Fruit fly (Drosophila melanogaster) whole organism, embryonic: ENCODE data around the gene Fer3.

Experiments used
- Ada2b ChIP-seq: fragments of 200-800 bp; sonication (Bioruptor generic); IDR thresholded peaks from 2 replicates; pipeline ENCODE4 v1.3.6; 2022; ENCODE audit warnings: missing biosample characterization, missing genetic modification characterization
- Asciz ChIP-seq: fragments of 200-800 bp; sonication (Bioruptor generic); optimal IDR thresholded peaks from 2 replicates; lab custom pipeline; 2017; ENCODE audit warnings: missing biosample characterization, mild to moderate bottlenecking, missing genetic modification characterization, missing genetic modification reagents
- CG10209 ChIP-seq: fragments of 200-800 bp; sonication (Bioruptor generic); optimal IDR thresholded peaks from 3 replicates; lab custom pipeline; 2017; ENCODE audit warnings: missing biosample characterization, mild to moderate bottlenecking, missing genetic modification characterization, missing genetic modification reagents
- CG10274 ChIP-seq: fragments of 200-800 bp; sonication (Bioruptor generic); optimal IDR thresholded peaks from 3 replicates; lab custom pipeline; 2017; ENCODE audit warnings: missing biosample characterization, mild to moderate bottlenecking, missing genetic modification characterization
- CG10431 ChIP-seq: fragments of 200-800 bp; sonication (Bioruptor generic); optimal IDR thresholded peaks from 3 replicates; lab custom pipeline; 2018; ENCODE audit warnings: missing biosample characterization, mild to moderate bottlenecking, missing genetic modification characterization
- CG10959 ChIP-seq: fragments of 200-800 bp; sonication (Bioruptor generic); IDR thresholded peaks from 2 replicates; pipeline ENCODE4 v1.3.6; 2022; ENCODE audit warnings: missing biosample characterization, missing genetic modification characterization
- CG11247 ChIP-seq: fragments of 200-800 bp; sonication (Bioruptor generic); IDR thresholded peaks from 2 replicates; pipeline ENCODE4 v1.3.6; 2022; ENCODE audit warnings: missing biosample characterization, missing genetic modification characterization
- CG11695 ChIP-seq: fragments of 200-800 bp; sonication (Bioruptor generic); IDR thresholded peaks from 3 replicates; pipeline ENCODE4 v1.3.6; 2022; ENCODE audit warnings: missing biosample characterization, missing genetic modification characterization
- CG12155 ChIP-seq: fragments of 200-800 bp; sonication (Bioruptor generic); optimal IDR thresholded peaks from 3 replicates; lab custom pipeline; 2016; ENCODE audit warnings: missing biosample characterization, missing genetic modification characterization
- CG12391 ChIP-seq: fragments of 200-800 bp; sonication (Bioruptor generic); optimal IDR thresholded peaks from 3 replicates; lab custom pipeline; 2018; ENCODE audit warnings: missing biosample characterization, mild to moderate bottlenecking, missing genetic modification characterization, moderate library complexity
- CG13296 ChIP-seq: fragments of 200-800 bp; sonication (Bioruptor generic); optimal IDR thresholded peaks from 3 replicates; lab custom pipeline; 2018; ENCODE audit warnings: missing biosample characterization, mild to moderate bottlenecking, missing genetic modification characterization
- CG15601 ChIP-seq: fragments of 200-800 bp; sonication (Bioruptor generic); optimal IDR thresholded peaks from 3 replicates; lab custom pipeline; 2019; ENCODE audit warnings: missing biosample characterization, mild to moderate bottlenecking, missing genetic modification characterization, moderate library complexity
- CG16815 ChIP-seq: fragments of 200-800 bp; sonication (Bioruptor generic); optimal IDR thresholded peaks from 3 replicates; lab custom pipeline; 2017; ENCODE audit warnings: missing biosample characterization, mild to moderate bottlenecking, missing genetic modification characterization
- CG17359 ChIP-seq: fragments of 200-800 bp; sonication (Bioruptor generic); optimal IDR thresholded peaks from 3 replicates; lab custom pipeline; 2018; ENCODE audit warnings: missing biosample characterization, mild to moderate bottlenecking, missing genetic modification characterization, moderate library complexity
- CG17385 ChIP-seq: fragments of 200-800 bp; sonication (Bioruptor generic); optimal IDR thresholded peaks from 3 replicates; lab custom pipeline; 2018; ENCODE audit warnings: missing biosample characterization, mild to moderate bottlenecking, missing genetic modification characterization
- CG18619 ChIP-seq: fragments of 200-800 bp; sonication (Bioruptor generic); optimal IDR thresholded peaks from 3 replicates; lab custom pipeline; 2017; ENCODE audit warnings: missing biosample characterization, mild to moderate bottlenecking, missing genetic modification characterization
- CG7556 ChIP-seq: fragments of 200-800 bp; sonication (Bioruptor generic); optimal IDR thresholded peaks from 2 replicates; lab custom pipeline; 2017; ENCODE audit warnings: missing biosample characterization, mild to moderate bottlenecking, missing genetic modification characterization
- CG7786 ChIP-seq: fragments of 200-800 bp; sonication (Bioruptor generic); optimal IDR thresholded peaks from 2 replicates; lab custom pipeline; 2016; ENCODE audit warnings: missing biosample characterization, missing genetic modification characterization
- CG7987 ChIP-seq: fragments of 200-800 bp; sonication (Bioruptor generic); optimal IDR thresholded peaks from 2 replicates; lab custom pipeline; 2018; ENCODE audit warnings: missing biosample characterization, mild to moderate bottlenecking, missing genetic modification characterization, moderate library complexity
- CG9797 ChIP-seq: fragments of 200-800 bp; sonication (Bioruptor generic); optimal IDR thresholded peaks from 3 replicates; lab custom pipeline; 2018; ENCODE audit warnings: missing biosample characterization, mild to moderate bottlenecking, missing genetic modification characterization
- CHES-1-like ChIP-seq: fragments of 200-800 bp; sonication (Bioruptor generic); optimal IDR thresholded peaks from 2 replicates; lab custom pipeline; 2016; ENCODE audit warnings: missing biosample characterization, missing genetic modification characterization
- D19A ChIP-seq: fragments of 200-800 bp; optimal IDR thresholded peaks from 3 replicates; lab custom pipeline; 2019; ENCODE audit warnings: missing biosample characterization, mild to moderate bottlenecking, missing genetic modification characterization, moderate library complexity
- Gsc ChIP-seq: fragments of 200-800 bp; sonication (Bioruptor generic); IDR thresholded peaks from 2 replicates; pipeline ENCODE4 v1.3.6; 2022; ENCODE audit warnings: missing biosample characterization, missing genetic modification characterization
- Hmr ChIP-seq: fragments of 200-800 bp; sonication (Bioruptor generic); optimal IDR thresholded peaks from 3 replicates; lab custom pipeline; 2017; ENCODE audit warnings: mild to moderate bottlenecking, missing biosample characterization, missing genetic modification reagents, missing genetic modification characterization
- Hr51 ChIP-seq, 2 experiments: fragments of 200-800 bp; sonication (Bioruptor generic); optimal IDR thresholded peaks; 2 replicates in 1 of 2; 3 replicates in 1 of 2; lab custom pipeline; 2016 to 2018; ENCODE audit warnings: missing biosample characterization in 2 of 2, missing genetic modification characterization in 2 of 2, mild to moderate bottlenecking in 1 of 2, moderate library complexity in 1 of 2
- Med ChIP-seq: fragments of 200-800 bp; sonication (Bioruptor generic); peaks from one replicate; lab custom pipeline; 2016; ENCODE audit warnings: missing biosample characterization, missing genetic modification characterization, mild to moderate bottlenecking, inconsistent platforms, moderate library complexity
- Oli ChIP-seq: fragments of 200-800 bp; sonication (Bioruptor generic); optimal IDR thresholded peaks from 2 replicates; lab custom pipeline; 2018; ENCODE audit warnings: missing biosample characterization, mild to moderate bottlenecking, missing genetic modification characterization, moderate library complexity
- Sin3A ChIP-seq: fragments of >200 bp; optimal IDR thresholded peaks from 2 replicates; lab custom pipeline; 2018
- Ssrp ChIP-seq: fragments of 200-800 bp; sonication (Bioruptor generic); optimal IDR thresholded peaks from 2 replicates; lab custom pipeline; 2018; ENCODE audit warnings: missing biosample characterization, mild to moderate bottlenecking, missing genetic modification characterization, moderate library complexity
- br ChIP-seq: fragments of >200 bp; optimal IDR thresholded peaks from 2 replicates; lab custom pipeline; 2017
- btn ChIP-seq: fragments of 200-800 bp; sonication (Bioruptor generic); optimal IDR thresholded peaks from 2 replicates; lab custom pipeline; 2016; ENCODE audit warnings: missing biosample characterization, missing genetic modification characterization
- cad ChIP-seq: fragments of >200 bp; optimal IDR thresholded peaks from 2 replicates; lab custom pipeline; 2017; ENCODE audit warnings: missing biosample characterization, missing genetic modification characterization
- cg ChIP-seq: fragments of 200-800 bp; sonication (Bioruptor generic); optimal IDR thresholded peaks from 3 replicates; lab custom pipeline; 2019; ENCODE audit warnings: missing biosample characterization, mild to moderate bottlenecking, missing genetic modification characterization, moderate library complexity
- da ChIP-seq: fragments of 200-800 bp; sonication (Bioruptor generic); optimal IDR thresholded peaks from 2 replicates; lab custom pipeline; 2016; ENCODE audit warnings: missing biosample characterization, missing genetic modification characterization
- ems ChIP-seq: fragments of 200-800 bp; sonication (Bioruptor generic); optimal IDR thresholded peaks from 3 replicates; lab custom pipeline; 2016; ENCODE audit warnings: missing biosample characterization, missing genetic modification characterization
- en ChIP-seq: fragments of 200-800 bp; sonication (Bioruptor generic); optimal IDR thresholded peaks from 2 replicates; lab custom pipeline; 2016; ENCODE audit warnings: missing biosample characterization, missing genetic modification characterization
- fd96Cb ChIP-seq: fragments of 200-800 bp; sonication (Bioruptor generic); optimal IDR thresholded peaks from 2 replicates; lab custom pipeline; 2018; ENCODE audit warnings: missing biosample characterization, mild to moderate bottlenecking, missing genetic modification characterization, moderate library complexity
- gsb-n ChIP-seq: fragments of 200-800 bp; sonication (Bioruptor generic); optimal IDR thresholded peaks from 3 replicates; lab custom pipeline; 2018; ENCODE audit warnings: missing biosample characterization, mild to moderate bottlenecking, missing genetic modification characterization
- h ChIP-seq: fragments of >200 bp; optimal IDR thresholded peaks from 2 replicates; lab custom pipeline; 2017
- lab ChIP-seq: fragments of 200-800 bp; sonication (Bioruptor generic); optimal IDR thresholded peaks from 3 replicates; lab custom pipeline; 2017; ENCODE audit warnings: missing biosample characterization, missing genetic modification characterization, mild to moderate bottlenecking, moderate library complexity, missing genetic modification reagents
- lola ChIP-seq, 3 experiments: fragments of >200 bp in 2 of 3; fragments of 200-800 bp in 1 of 3; sonication (Bioruptor generic) in 1 of 3; optimal IDR thresholded peaks; 2 replicates each; lab custom pipeline; 2017 to 2019; ENCODE audit warnings: missing biosample characterization in 3 of 3, missing genetic modification characterization in 3 of 3, mild to moderate bottlenecking in 1 of 3, moderate library complexity in 1 of 3
- maf-S ChIP-seq: fragments of 200-800 bp; sonication (Bioruptor generic); optimal IDR thresholded peaks from 2 replicates; lab custom pipeline; 2016; ENCODE audit warnings: missing biosample characterization, missing genetic modification characterization
- pb ChIP-seq: fragments of 200-800 bp; sonication (Bioruptor generic); optimal IDR thresholded peaks from 3 replicates; lab custom pipeline; 2016; ENCODE audit warnings: missing biosample characterization, missing genetic modification characterization
- pita ChIP-seq: fragments of 200-800 bp; sonication (Bioruptor generic); optimal IDR thresholded peaks from 2 replicates; lab custom pipeline; 2017; ENCODE audit warnings: missing biosample characterization, mild to moderate bottlenecking, missing genetic modification characterization
- pnt ChIP-seq: fragments of 200-800 bp; sonication (Bioruptor generic); optimal IDR thresholded peaks from 3 replicates; lab custom pipeline; 2016; ENCODE audit warnings: missing biosample characterization, missing genetic modification characterization
- scrt ChIP-seq: fragments of 200-800 bp; sonication (Bioruptor generic); optimal IDR thresholded peaks from 2 replicates; lab custom pipeline; 2018; ENCODE audit warnings: missing biosample characterization, mild to moderate bottlenecking, missing genetic modification characterization, moderate library complexity
- sd ChIP-seq: fragments of 200-800 bp; sonication (Bioruptor generic); optimal IDR thresholded peaks from 3 replicates; lab custom pipeline; 2018; ENCODE audit warnings: missing biosample characterization, mild to moderate bottlenecking, missing genetic modification characterization, moderate library complexity
- slbo ChIP-seq: fragments of 200-800 bp; sonication (Bioruptor generic); IDR thresholded peaks from 2 replicates; pipeline ENCODE4 v1.3.6; 2022; ENCODE audit warnings: missing biosample characterization, missing genetic modification characterization
- stc ChIP-seq: fragments of 200-800 bp; sonication (Bioruptor generic); IDR thresholded peaks from 2 replicates; pipeline ENCODE4 v1.3.6; 2022; ENCODE audit warnings: missing biosample characterization, missing genetic modification characterization
- tna ChIP-seq: fragments of 200-800 bp; sonication (Bioruptor generic); IDR thresholded peaks from 2 replicates; pipeline ENCODE4 v1.3.6; 2022; ENCODE audit warnings: missing biosample characterization, missing genetic modification characterization; ENCODE audit not compliant: partially characterized antibody
- ttk ChIP-seq: fragments of 200-800 bp; sonication (Bioruptor generic); IDR thresholded peaks from 2 replicates; pipeline ENCODE4 v2.1.2; 2022; ENCODE audit warnings: missing biosample characterization, missing genetic modification characterization
- wor ChIP-seq: fragments of 200-800 bp; sonication (Bioruptor generic); IDR thresholded peaks from 2 replicates; pipeline ENCODE4 v1.3.6; 2022; ENCODE audit warnings: missing biosample characterization, missing genetic modification characterization
- zen ChIP-seq: fragments of 200-800 bp; sonication (Bioruptor generic); optimal IDR thresholded peaks from 3 replicates; lab custom pipeline; 2018; ENCODE audit warnings: missing biosample characterization, mild to moderate bottlenecking, missing genetic modification characterization, moderate library complexity

The Fer3 gene

DNA sequence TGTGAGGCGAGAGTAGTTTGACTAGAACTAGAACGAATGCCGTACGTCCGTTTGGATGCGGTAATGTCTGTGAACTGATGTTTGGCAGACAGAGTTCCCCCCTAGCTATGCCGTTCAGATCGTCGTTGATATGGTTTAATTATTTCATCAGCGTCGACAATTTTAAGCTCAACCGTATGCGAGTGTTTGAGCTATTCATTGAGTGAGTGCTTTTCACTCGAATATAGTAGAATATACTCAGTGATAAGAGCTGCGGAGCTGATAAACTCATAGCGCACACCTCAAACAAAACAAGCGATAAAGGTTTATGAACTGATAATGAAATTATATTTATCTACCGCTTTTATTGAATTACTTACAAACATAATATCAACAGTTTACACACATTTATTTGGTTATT, 6.1 kb downstream of the Fer3 start, which contains the start of gene CG6834 (continued):
- TF ChIP-seq Hr51 (GFP tag; optimal IDR thresholded peaks at IDR 0.05; lab: Kevin White, UChicago) (no peak), Med (peak; percentile 73), CG10959 (GFP tag; lab: Robert Waterston, UW) (no peak), CG13296 (GFP tag; lab: Kevin White, UChicago) (peak; percentile 53), fd96Cb (tag; lab: Kevin White, UChicago) (no peak), CG7556 (GFP tag; lab: Kevin White, UChicago) (no peak), CG15601 (tag; lab: Kevin White, UChicago) (peak; percentile 59), cad (GFP tag; lab: Kevin White, UChicago) (no peak), CG16815 (no peak), pnt (GFP tag; lab: Kevin White, UChicago) (no peak), CG11247 (no peak), D19A (no peak), CG9797 (GFP tag; lab: Kevin White, UChicago) (no peak), gsb-n (tag; lab: Kevin White, UChicago) (no peak), btn (no peak), slbo (GFP tag; lab: Robert Waterston, UW) (no peak), Hmr (no peak), pb (GFP tag; lab: Kevin White, UChicago) (no peak), Gsc (no peak), pita (GFP tag; lab: Kevin White, UChicago) (no peak), sd (peak; percentile 38), Ada2b (GFP tag; lab: Robert Waterston, UW) (no peak), cg (GFP tag; lab: Kevin White, UChicago) (no peak), ttk (GFP tag; lab: Robert Waterston, UW) (no peak), CG7987 (no peak), da (no peak), CG17359 (tag; lab: Kevin White, UChicago) (no peak), zen (tag; lab: Kevin White, UChicago) (no peak), stc (GFP tag; lab: Robert Waterston, UW) (no peak), tna (GFP tag; lab: Robert Waterston, UW) (no peak), wor (GFP tag; lab: Robert Waterston, UW) (no peak), CG10274 (GFP tag; lab: Kevin White, UChicago) (no peak), scrt (GFP tag; lab: Kevin White, UChicago) (no peak), CG10209 (GFP tag; lab: Kevin White, UChicago) (no peak), maf-S (GFP tag; lab: Kevin White, UChicago) (no peak), h (lab: Kevin White, UChicago) (no peak), CG10431 (GFP tag; lab: Kevin White, UChicago) (peak; percentile 39), CG17385 (no peak), Oli (tag; lab: Kevin White, UChicago) (no peak), CG7786 (GFP tag; lab: Kevin White, UChicago) (no peak), CG12155 (GFP tag; lab: Kevin White, UChicago) (no peak), Asciz (GFP tag; lab: Kevin White, UChicago) (no peak), Sin3A (lab: Kevin White, UChicago) (no peak), en (no peak), CHES-1-like (no peak), br (lab: Kevin White, UChicago) (no peak), CG12391 (tag; lab: Kevin White, UChicago) (no peak), CG18619 (GFP tag; lab: Kevin White, UChicago) (no peak), CG11695 (GFP tag; lab: Robert Waterston, UW) (no peak), ems (GFP tag; lab: Kevin White, UChicago) (no peak), lab (GFP tag; lab: Kevin White, UChicago) (peak; percentile 23), lola (GFP tag; optimal IDR thresholded peaks at IDR 0.05; lab: Kevin White, UChicago) (no peak), Ssrp (tag; lab: Kevin White, UChicago) (no peak)
